Fruit fly (Drosophila melanogaster) S2 (cell line): ENCODE results near the gene CycA.

Experiments used
- CG8478 ChIP-seq: fragments of >200 bp; optimal IDR thresholded peaks from 2 replicates; lab custom pipeline; 2018
- CTCF ChIP-seq, 2 experiments: fragments of >200 bp; optimal IDR thresholded peaks; 2 replicates each; lab custom pipeline; 2018

dm6 chr3L:11801622-11802021 lies 31.8 kb downstream of the CycA start:
- TF ChIP-seq CG8478 (no peak), CTCF (optimal IDR thresholded peaks at IDR 0.05; lab: Kevin White, UChicago) (no peak)
